Worm (Caenorhabditis elegans) whole organism, L1 larva: ENCODE data around the gene faah-3.

Experiments
- aly-2 ChIP-seq: fragments of 150-350 bp; optimal IDR thresholded peaks from 2 replicates; lab custom pipeline; 2014; ENCODE audit warnings: missing biosample characterization, missing genetic modification characterization
- efl-1 ChIP-seq, 4 experiments: fragments of 150-350 bp; optimal IDR thresholded peaks in 3 of 4; peaks in 1 of 4; 1 replicate in 1 of 4; 2 replicates in 3 of 4; lab custom pipeline; 2014; ENCODE audit warnings: missing biosample characterization in 2 of 4, missing genetic modification characterization in 2 of 4, missing genetic modification reagents in 2 of 4
- fkh-10 ChIP-seq: sonication (generic microtip); optimal IDR thresholded peaks from 2 replicates; lab custom pipeline; 2017; ENCODE audit warnings: missing biosample characterization, missing genetic modification reagents, missing genetic modification characterization
- nhr-237 ChIP-seq: fragments of 150-350 bp; optimal IDR thresholded peaks from 2 replicates; lab custom pipeline; 2014; ENCODE audit warnings: missing biosample characterization, missing genetic modification characterization
- nhr-28 ChIP-seq: fragments of 150-350 bp; optimal IDR thresholded peaks from 2 replicates; lab custom pipeline; 2014; ENCODE audit warnings: missing biosample characterization, missing genetic modification characterization
- pqm-1 ChIP-seq: sonication (generic microtip); optimal IDR thresholded peaks from 3 replicates; lab custom pipeline; 2017; ENCODE audit warnings: missing biosample characterization, missing genetic modification characterization
- sox-4 ChIP-seq: sonication (generic microtip); optimal IDR thresholded peaks from 2 replicates; lab custom pipeline; 2016; ENCODE audit warnings: missing genetic modification characterization, missing compliant biosample characterization
- unc-130 ChIP-seq: fragments of 150-350 bp; optimal IDR thresholded peaks from 2 replicates; lab custom pipeline; 2017; ENCODE audit warnings: missing biosample characterization, missing genetic modification characterization, inconsistent platforms

DNA sequence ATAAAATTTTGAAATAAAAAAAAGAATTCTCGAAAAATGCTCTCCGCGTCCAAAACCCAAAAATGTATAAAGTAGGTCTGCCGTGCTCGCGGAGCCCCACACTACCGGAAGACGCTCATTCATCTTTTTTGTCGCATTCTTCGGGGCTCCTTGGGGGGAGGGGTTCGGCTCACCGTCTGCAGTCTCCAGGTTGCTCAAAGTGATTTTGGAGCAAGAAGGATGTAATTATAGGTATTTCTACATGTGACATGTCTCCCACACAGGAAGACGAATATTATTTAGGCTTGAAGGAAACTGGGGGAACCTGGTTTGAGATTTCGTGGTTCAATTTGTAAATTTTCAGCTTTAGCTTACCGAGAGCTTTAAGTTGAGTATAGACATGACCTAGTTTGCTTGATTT, 9.7 kb downstream of the faah-3 start, which contains the start of gene F58H7.1:
- TF ChIP-seq nhr-237 (no peak), unc-130 (no peak), efl-1 (optimal IDR thresholded peaks at IDR 0.05; lab: Kevin White, UChicago) (no peak), efl-1 (GFP tag; optimal IDR thresholded peaks at IDR 0.05 in 1 of 2; lab: Kevin White, UChicago) (no peak), sox-4 (tag; lab: Kevin White, UChicago) (no peak), fkh-10 (GFP tag; lab: Kevin White, UChicago) (no peak), pqm-1 (no peak), aly-2 (tag; lab: Kevin White, UChicago) (no peak), nhr-28 (tag; lab: Kevin White, UChicago) (no peak)
